Worm (Caenorhabditis elegans) whole organism, L4/young adult: Measurements from ENCODE around the gene lsd-1.

Experiments
- W03F9.2 ChIP-seq: fragments of 150-350 bp; optimal IDR thresholded peaks from 2 replicates; lab custom pipeline; 2014; ENCODE audit warnings: missing biosample characterization, missing genetic modification characterization
- dao-5 ChIP-seq: sonication (generic microtip); optimal IDR thresholded peaks from 2 replicates; lab custom pipeline; 2016; ENCODE audit warnings: missing genotype, missing genetic modification characterization, moderate library complexity, missing compliant biosample characterization

ce11 chrX:11927585-11927984 lies 21.1 kb upstream of the lsd-1 start, which contains the start of gene F55G7.4:
- TF ChIP-seq dao-5 (tag; lab: Kevin White, UChicago) (no peak), W03F9.2 (tag; lab: Kevin White, UChicago) (no peak)
